Fruit fly (Drosophila melanogaster) whole organism: ENCODE results near the gene bora.

Experiments
- CG8478 ChIP-seq: fragments of >200 bp; optimal IDR thresholded peaks from 2 replicates; lab custom pipeline; 2018; ENCODE audit warnings: inconsistent platforms
- Dll ChIP-seq: fragments of >200 bp; optimal IDR thresholded peaks from 2 replicates; lab custom pipeline; 2017
- EcR ChIP-seq, 2 experiments: fragments of >200 bp; optimal IDR thresholded peaks; 2 replicates each; lab custom pipeline; 2017; ENCODE audit warnings: missing biosample characterization in 2 of 2, missing genetic modification characterization in 2 of 2, missing genetic modification reagents in 2 of 2
- pan ChIP-seq: fragments of >200 bp; optimal IDR thresholded peaks from 2 replicates; lab custom pipeline; 2017
- psq ChIP-seq: fragments of >200 bp; optimal IDR thresholded peaks from 2 replicates; lab custom pipeline; 2017
- usp ChIP-seq: fragments of >200 bp; optimal IDR thresholded peaks from 2 replicates; lab custom pipeline; 2017; ENCODE audit warnings: missing biosample characterization, missing genetic modification characterization, mixed read lengths

DNA sequence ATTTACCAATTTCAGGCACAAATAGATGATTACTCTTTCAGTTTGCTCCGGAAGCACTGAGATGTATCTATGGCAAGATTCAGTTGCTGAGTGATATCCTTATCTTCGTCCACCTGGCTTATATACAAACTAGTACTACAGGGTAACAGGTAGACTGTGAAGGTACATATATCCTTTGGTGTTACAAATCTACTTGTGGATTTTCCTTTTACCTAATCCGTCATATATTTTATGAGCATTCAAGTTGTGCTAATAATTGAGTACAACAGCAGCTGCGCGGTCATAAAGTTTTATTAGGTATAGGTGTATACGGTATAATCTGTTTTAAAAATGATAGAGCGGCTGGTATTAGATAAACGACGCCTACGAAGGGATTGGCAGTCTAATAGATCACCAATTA lies 28.8 kb upstream of the bora start, which contains the start of gene term:
- TF ChIP-seq psq (lab: Kevin White, UChicago) (no peak), EcR (GFP tag; optimal IDR thresholded peaks at IDR 0.05; lab: Kevin White, UChicago) (no peak), Dll (lab: Kevin White, UChicago) (no peak), usp (GFP tag; lab: Kevin White, UChicago) (no peak), CG8478 (lab: Kevin White, UChicago) (no peak), pan (lab: Kevin White, UChicago) (no peak)
